Worm (Caenorhabditis elegans): ENCODE results near the gene col-171.
A peak's percentile ranks its signal among the peaks of the same experiment; 100 is the strongest.

Gene col-171

ce11 chrX:6296402-6296844, 37.7 kb upstream of the col-171 start (continued):
- TF ChIP-seq dmd-9 (GFP tag; IDR thresholded peaks at IDR 0.05): peak; percentile 94
- TF ChIP-seq fos-1 (tag; optimal IDR thresholded peaks at IDR 0.05): peak; percentile 95
- no peak for TF ChIP-seq ama-1 (optimal IDR thresholded peaks at IDR 0.05)
- TF ChIP-seq egl-27 (tag; optimal IDR thresholded peaks at IDR 0.05): peak; percentile 95

ce11 chrX:6299641-6300240, 34.4 kb upstream of the col-171 start, which contains the start of gene cest-16:
cest-16 (plus strand) TSS chrX:6299942.
- no peak for TF ChIP-seq spr-3 (GFP tag; optimal IDR thresholded peaks at IDR 0.05)
- TF ChIP-seq nhr-111 (GFP tag; optimal IDR thresholded peaks at IDR 0.05): no peak
- peak in 1 of 2 experiments; percentile 86 for TF ChIP-seq unc-62 (GFP tag; optimal IDR thresholded peaks at IDR 0.05 in 1 of 2)
- no peak for TF ChIP-seq unc-62 (tag; optimal IDR thresholded peaks at IDR 0.05)
- TF ChIP-seq cey-2 (tag; optimal IDR thresholded peaks at IDR 0.05; ENCODE audit: borderline replicate concordance, insufficient read depth): no peak
- TF ChIP-seq daf-8 (GFP tag; IDR thresholded peaks at IDR 0.05): no peak
- TF ChIP-seq daf-16 (GFP tag; optimal IDR thresholded peaks at IDR 0.05): no peak
- no peak for TF ChIP-seq daf-16 (tag; optimal IDR thresholded peaks at IDR 0.05)

- no peak for TF ChIP-seq lin-39 (tag; optimal IDR thresholded peaks at IDR 0.05)
- TF ChIP-seq nhr-111 (GFP tag; optimal IDR thresholded peaks at IDR 0.05): no peak
- no peak for TF ChIP-seq daf-16 (GFP tag; optimal IDR thresholded peaks at IDR 0.05)
- TF ChIP-seq daf-16 (tag; optimal IDR thresholded peaks at IDR 0.05): no peak
- TF ChIP-seq daf-19 (GFP tag; conservative IDR thresholded peaks at IDR 0.05): no peak
- TF ChIP-seq lim-7 (GFP tag; IDR thresholded peaks at IDR 0.05): no peak
- no peak for TF ChIP-seq unc-130 (GFP tag; optimal IDR thresholded peaks at IDR 0.05)
- no peak for TF ChIP-seq mdt-29 (GFP tag; IDR thresholded peaks at IDR 0.05)
- TF ChIP-seq nhr-42 (GFP tag; IDR thresholded peaks at IDR 0.05): no peak
- no peak for TF ChIP-seq F44E2.7 (GFP tag; IDR thresholded peaks at IDR 0.05)
Measured at ce11 chrX:6311391-6311790, 22.7 kb upstream of the col-171 start, which contains the start of gene npr-38. npr-38 (plus strand) TSS chrX:6311691.

ce11 chrX:6318803-6319202, 15.3 kb upstream of the col-171 start:
- TF ChIP-seq hlh-30 (tag; optimal IDR thresholded peaks at IDR 0.05; ENCODE audit: insufficient read depth) (peak; percentile 4), lin-38 (GFP tag; IDR thresholded peaks at IDR 0.05) (no peak), nhr-77 (tag; optimal IDR thresholded peaks at IDR 0.05) (no peak), nhr-25 (tag; optimal IDR thresholded peaks at IDR 0.05; ENCODE audit: borderline replicate concordance, insufficient read depth) (peak; percentile 58), mxl-2 (GFP tag; conservative IDR thresholded peaks at IDR 0.05) (no peak), zag-1 (tag; optimal IDR thresholded peaks at IDR 0.05) (no peak), nhr-28 (tag; optimal IDR thresholded peaks at IDR 0.05) (peak; percentile 75), mdl-1 (tag; optimal IDR thresholded peaks at IDR 0.05) (peak in 1 of 2 experiments; percentile 35), ama-1 (optimal IDR thresholded peaks at IDR 0.05) (no peak), ceh-62 (tag; optimal IDR thresholded peaks at IDR 0.05) (no peak)

- no peak for TF ChIP-seq nhr-111 (GFP tag; optimal IDR thresholded peaks at IDR 0.05)
- no peak for TF ChIP-seq F49E8.2 (tag; optimal IDR thresholded peaks at IDR 0.05; ENCODE audit: borderline replicate concordance)
- no peak for TF ChIP-seq pha-4 (GFP tag; IDR thresholded peaks at IDR 0.05)
- no peak for TF ChIP-seq pha-4 (tag; optimal IDR thresholded peaks at IDR 0.05)
- TF ChIP-seq fos-1 (tag; optimal IDR thresholded peaks at IDR 0.05): no peak
- no peak for TF ChIP-seq lim-7 (GFP tag; IDR thresholded peaks at IDR 0.05)
- TF ChIP-seq aly-2 (tag; optimal IDR thresholded peaks at IDR 0.05): no peak
- no peak for TF ChIP-seq rbr-2 (tag; optimal IDR thresholded peaks at IDR 0.05)
- no peak for TF ChIP-seq zfp-2 (tag; optimal IDR thresholded peaks at IDR 0.05)
- TF ChIP-seq php-3 (GFP tag; IDR thresholded peaks at IDR 0.05): no peak
- TF ChIP-seq cey-2 (tag; optimal IDR thresholded peaks at IDR 0.05; ENCODE audit: borderline replicate concordance, insufficient read depth): no peak
- no peak for TF ChIP-seq lin-15B (tag; optimal IDR thresholded peaks at IDR 0.05)
- no peak for TF ChIP-seq sdz-12 (GFP tag; optimal IDR thresholded peaks at IDR 0.05)
- no peak for TF ChIP-seq gei-8 (GFP tag; optimal IDR thresholded peaks at IDR 0.05)
Measured at ce11 chrX:6319546-6319945, 14.6 kb upstream of the col-171 start, which contains the start of gene chtb-3. chtb-3 (minus strand) TSS chrX:6319646.

Measured in whole organism, L4 larva.